Worm (Caenorhabditis elegans) whole organism, L4/young adult: ENCODE data around the gene enol-1.

Experiments used
- dao-5 ChIP-seq: sonication (generic microtip); optimal IDR thresholded peaks from 2 replicates; lab custom pipeline; 2016; ENCODE audit warnings: missing genotype, missing genetic modification characterization, moderate library complexity, missing compliant biosample characterization
- him-1 ChIP-seq: sonication (generic microtip); optimal IDR thresholded peaks from 2 replicates; lab custom pipeline; 2016; ENCODE audit warnings: missing genotype, missing genetic modification reagents, missing genetic modification characterization, missing compliant biosample characterization

DNA sequence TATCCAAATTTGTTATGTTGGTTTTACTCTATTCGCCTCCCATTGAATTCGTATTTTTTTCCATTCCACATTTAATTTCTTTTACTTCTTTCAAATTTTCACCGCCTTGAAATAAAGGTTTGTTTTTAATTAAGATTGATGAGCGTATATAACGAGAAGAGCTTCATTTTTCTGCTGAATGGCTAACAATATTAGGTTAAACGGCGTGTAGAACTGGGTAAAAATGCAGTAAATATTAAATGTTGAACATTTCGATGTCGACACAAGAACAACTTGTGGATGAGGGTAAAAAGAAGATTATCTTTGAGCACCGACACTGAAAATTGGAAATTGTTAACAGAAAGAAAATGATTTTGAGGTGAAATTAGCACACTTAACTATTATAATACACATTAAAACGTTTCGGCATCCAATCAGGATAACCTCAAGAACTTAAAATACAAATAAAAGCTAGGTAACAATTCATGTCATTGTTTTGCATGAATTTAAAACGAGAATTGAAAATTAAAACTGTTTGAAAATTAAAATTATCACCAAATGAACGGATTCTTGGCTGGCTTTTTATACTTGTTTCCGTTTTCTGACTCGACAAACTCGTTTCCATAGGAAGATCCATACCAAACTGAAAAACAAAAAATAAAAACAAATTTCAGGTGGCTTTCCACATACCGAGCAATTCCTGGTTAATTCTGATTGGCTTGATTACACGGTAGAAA, 8.3 kb downstream of the enol-1 start:
- TF ChIP-seq dao-5 = no peak
- TF ChIP-seq him-1 = no peak
